Fruit fly (Drosophila melanogaster) whole organism, embryonic: ENCODE results near the gene Sirup.

Experiments
- Atf-2 ChIP-seq: fragments of 200-800 bp; sonication (Bioruptor generic); optimal IDR thresholded peaks from 2 replicates; lab custom pipeline; 2016; ENCODE audit warnings: missing biosample characterization, missing genetic modification characterization
- B-H1 ChIP-seq: fragments of 200-800 bp; sonication (Bioruptor generic); IDR thresholded peaks from 3 replicates; pipeline ENCODE4 v1.3.6; 2022; ENCODE audit warnings: missing biosample characterization, missing genetic modification characterization
- Blimp-1 ChIP-seq: fragments of 200-800 bp; sonication (Bioruptor generic); optimal IDR thresholded peaks from 3 replicates; lab custom pipeline; 2018; ENCODE audit warnings: missing biosample characterization, missing genetic modification characterization, mild to moderate bottlenecking, moderate library complexity, missing genetic modification reagents
- CG10543 ChIP-seq: fragments of 200-800 bp; sonication (Bioruptor generic); optimal IDR thresholded peaks from 3 replicates; lab custom pipeline; 2017; ENCODE audit warnings: missing biosample characterization, mild to moderate bottlenecking, missing genetic modification characterization, moderate library complexity
- CG11093 ChIP-seq: fragments of 200-800 bp; sonication (Bioruptor generic); IDR thresholded peaks from 3 replicates; pipeline ENCODE4 v1.3.6; 2022; ENCODE audit warnings: missing biosample characterization, missing genetic modification characterization
- CG12744 ChIP-seq: fragments of 200-800 bp; sonication (Bioruptor generic); optimal IDR thresholded peaks from 2 replicates; lab custom pipeline; 2016; ENCODE audit warnings: missing biosample characterization, missing genetic modification characterization
- CG13123 ChIP-seq: fragments of 200-800 bp; sonication (Bioruptor generic); optimal IDR thresholded peaks from 2 replicates; lab custom pipeline; 2016; ENCODE audit warnings: missing biosample characterization, missing genetic modification characterization
- CG13894 ChIP-seq: fragments of 200-800 bp; sonication (Bioruptor generic); optimal IDR thresholded peaks from 3 replicates; lab custom pipeline; 2018; ENCODE audit warnings: missing biosample characterization, mild to moderate bottlenecking, missing genetic modification characterization, moderate library complexity
- CG14014 ChIP-seq: fragments of 200-800 bp; sonication (Bioruptor generic); IDR thresholded peaks from 2 replicates; pipeline ENCODE4 v1.3.6; 2022; ENCODE audit warnings: missing biosample characterization, missing genetic modification characterization
- CG1529 ChIP-seq: fragments of 200-800 bp; sonication (Bioruptor generic); optimal IDR thresholded peaks from 3 replicates; lab custom pipeline; 2018; ENCODE audit warnings: missing biosample characterization, missing genetic modification characterization
- CG17385 ChIP-seq: fragments of 200-800 bp; sonication (Bioruptor generic); optimal IDR thresholded peaks from 3 replicates; lab custom pipeline; 2018; ENCODE audit warnings: missing biosample characterization, mild to moderate bottlenecking, missing genetic modification characterization
- CG17568 ChIP-seq: fragments of 200-800 bp; sonication (Bioruptor generic); optimal IDR thresholded peaks from 2 replicates; lab custom pipeline; 2018; ENCODE audit warnings: missing biosample characterization, mild to moderate bottlenecking, missing genetic modification characterization, moderate library complexity
- CG2678 ChIP-seq: fragments of 200-800 bp; sonication (Bioruptor generic); optimal IDR thresholded peaks from 3 replicates; lab custom pipeline; 2019; ENCODE audit warnings: missing biosample characterization, mild to moderate bottlenecking, missing genetic modification characterization, moderate library complexity
- CG34422 ChIP-seq: fragments of 200-800 bp; sonication (Bioruptor generic); IDR thresholded peaks from 3 replicates; pipeline ENCODE4 v1.3.6; 2022; ENCODE audit warnings: missing biosample characterization, missing genetic modification characterization
- CG3995 ChIP-seq: fragments of 200-800 bp; sonication (Bioruptor generic); optimal IDR thresholded peaks from 3 replicates; lab custom pipeline; 2016; ENCODE audit warnings: missing biosample characterization, missing genetic modification characterization
- CG4617 ChIP-seq: fragments of 200-800 bp; sonication (Bioruptor generic); optimal IDR thresholded peaks from 3 replicates; lab custom pipeline; 2016; ENCODE audit warnings: missing biosample characterization, missing genetic modification characterization, borderline replicate concordance
- CG6689 ChIP-seq: fragments of 200-800 bp; sonication (Bioruptor generic); IDR thresholded peaks from 2 replicates; pipeline ENCODE4 v1.3.6; 2022; ENCODE audit warnings: missing biosample characterization, missing genetic modification characterization
- CG6765 ChIP-seq: fragments of 200-800 bp; sonication (Bioruptor generic); optimal IDR thresholded peaks from 3 replicates; lab custom pipeline; 2017; ENCODE audit warnings: missing biosample characterization, mild to moderate bottlenecking, missing genetic modification characterization
- CG7372 ChIP-seq: fragments of 200-800 bp; sonication (Bioruptor generic); IDR thresholded peaks from 2 replicates; pipeline ENCODE4 v1.3.6; 2022; ENCODE audit warnings: missing biosample characterization, missing genetic modification characterization
- CG7928 ChIP-seq: fragments of 200-800 bp; sonication (Bioruptor generic); optimal IDR thresholded peaks from 2 replicates; lab custom pipeline; 2017; ENCODE audit warnings: missing biosample characterization, mild to moderate bottlenecking, missing genetic modification characterization
- CG8290 ChIP-seq, 3 experiments: fragments of 200-800 bp; sonication (Bioruptor generic); optimal IDR thresholded peaks; 2 replicates each; lab custom pipeline; 2016 to 2019; ENCODE audit warnings: missing biosample characterization in 3 of 3, missing genetic modification characterization in 3 of 3, mild to moderate bottlenecking in 2 of 3, moderate library complexity in 1 of 3
- CG9727 ChIP-seq: fragments of 200-800 bp; sonication (Bioruptor generic); optimal IDR thresholded peaks from 3 replicates; lab custom pipeline; 2017; ENCODE audit warnings: missing biosample characterization, mild to moderate bottlenecking, missing genetic modification characterization
- CG9797 ChIP-seq: fragments of 200-800 bp; sonication (Bioruptor generic); optimal IDR thresholded peaks from 3 replicates; lab custom pipeline; 2018; ENCODE audit warnings: missing biosample characterization, mild to moderate bottlenecking, missing genetic modification characterization
- CG9932 ChIP-seq: fragments of 200-800 bp; sonication (Bioruptor generic); IDR thresholded peaks from 2 replicates; pipeline ENCODE4 v1.3.6; 2022; ENCODE audit warnings: missing biosample characterization, missing genetic modification characterization
- CHES-1-like ChIP-seq: fragments of 200-800 bp; sonication (Bioruptor generic); optimal IDR thresholded peaks from 2 replicates; lab custom pipeline; 2016; ENCODE audit warnings: missing biosample characterization, missing genetic modification characterization
- Doc3 ChIP-seq: fragments of 200-800 bp; sonication (Bioruptor generic); IDR thresholded peaks from 3 replicates; pipeline ENCODE4 v1.3.6; 2022; ENCODE audit warnings: missing biosample characterization, missing genetic modification characterization; ENCODE audit not compliant: partially characterized antibody
- Dp ChIP-seq: fragments of 200-800 bp; sonication (Bioruptor generic); optimal IDR thresholded peaks from 2 replicates; lab custom pipeline; 2018; ENCODE audit warnings: missing biosample characterization, mild to moderate bottlenecking, missing genetic modification characterization, moderate library complexity
- E2f1 ChIP-seq: fragments of 200-800 bp; sonication (Bioruptor generic); IDR thresholded peaks from 2 replicates; pipeline ENCODE4 v1.3.6; 2022; ENCODE audit warnings: missing biosample characterization, missing genetic modification characterization
- H15 ChIP-seq: fragments of 200-800 bp; sonication (Bioruptor generic); IDR thresholded peaks from 3 replicates; pipeline ENCODE4 v1.3.6; 2022; ENCODE audit warnings: missing biosample characterization, missing genetic modification characterization
- Med ChIP-seq: fragments of 200-800 bp; sonication (Bioruptor generic); peaks from one replicate; lab custom pipeline; 2016; ENCODE audit warnings: missing biosample characterization, missing genetic modification characterization, mild to moderate bottlenecking, inconsistent platforms, moderate library complexity
- Nf-YB ChIP-seq: fragments of 200-800 bp; sonication (Bioruptor generic); optimal IDR thresholded peaks from 3 replicates; lab custom pipeline; 2019; ENCODE audit warnings: missing biosample characterization, mild to moderate bottlenecking, missing genetic modification characterization, moderate library complexity
- PHDP ChIP-seq: fragments of 200-800 bp; sonication (Bioruptor generic); optimal IDR thresholded peaks from 3 replicates; lab custom pipeline; 2018; ENCODE audit warnings: missing biosample characterization, mild to moderate bottlenecking, missing genetic modification characterization, moderate library complexity
- Six4 ChIP-seq: fragments of 200-800 bp; sonication (Bioruptor generic); optimal IDR thresholded peaks from 2 replicates; lab custom pipeline; 2016; ENCODE audit warnings: missing biosample characterization, missing genetic modification characterization
- Sox102F ChIP-seq: fragments of 200-800 bp; sonication (Bioruptor generic); optimal IDR thresholded peaks from 2 replicates; lab custom pipeline; 2018; ENCODE audit warnings: missing biosample characterization, mild to moderate bottlenecking, missing genetic modification characterization, moderate library complexity
- Xbp1 ChIP-seq: fragments of 200-800 bp; sonication (Bioruptor generic); optimal IDR thresholded peaks from 3 replicates; lab custom pipeline; 2016; ENCODE audit warnings: missing biosample characterization, mild to moderate bottlenecking, missing genetic modification characterization
- amos ChIP-seq: fragments of 200-800 bp; sonication (Bioruptor generic); IDR thresholded peaks from 2 replicates; pipeline ENCODE4 v1.3.6; 2022; ENCODE audit warnings: missing biosample characterization, missing genetic modification characterization; ENCODE audit not compliant: partially characterized antibody
- crol ChIP-seq: fragments of 200-800 bp; sonication (Bioruptor generic); IDR thresholded peaks from 2 replicates; pipeline ENCODE4 v1.3.6; 2022; ENCODE audit warnings: missing biosample characterization, missing genetic modification characterization
- dimm ChIP-seq: fragments of 200-800 bp; sonication (Bioruptor generic); IDR thresholded peaks from 2 replicates; pipeline ENCODE4 v1.3.6; 2022; ENCODE audit warnings: missing biosample characterization, missing genetic modification characterization
- dmrt99B ChIP-seq: fragments of 200-800 bp; sonication (Bioruptor generic); optimal IDR thresholded peaks from 2 replicates; lab custom pipeline; 2018; ENCODE audit warnings: missing biosample characterization, mild to moderate bottlenecking, missing genetic modification characterization, moderate library complexity
- gem ChIP-seq: fragments of 200-800 bp; sonication (Bioruptor generic); optimal IDR thresholded peaks from 2 replicates; lab custom pipeline; 2019; ENCODE audit warnings: missing biosample characterization, mild to moderate bottlenecking, missing genetic modification characterization, moderate library complexity
- hkb ChIP-seq, 2 experiments: fragments of 200-800 bp in 1 of 2; fragments of >200 bp in 1 of 2; sonication (Bioruptor generic) in 1 of 2; IDR thresholded peaks in 1 of 2; optimal IDR thresholded peaks in 1 of 2; 2 replicates each; pipeline versions ENCODE4 v1.3.6 to Lab custom; 2017 to 2022; ENCODE audit warnings: missing biosample characterization in 1 of 2, missing genetic modification characterization in 1 of 2
- ind ChIP-seq: fragments of 200-800 bp; sonication (Bioruptor generic); optimal IDR thresholded peaks from 3 replicates; lab custom pipeline; 2016; ENCODE audit warnings: missing biosample characterization, missing genetic modification characterization
- klu ChIP-seq: fragments of 200-800 bp; sonication (Bioruptor generic); IDR thresholded peaks from 2 replicates; pipeline ENCODE4 v1.3.6; 2022; ENCODE audit warnings: missing biosample characterization, missing genetic modification characterization
- lov ChIP-seq, 2 experiments: fragments of 200-800 bp in 1 of 2; fragments of >200 bp in 1 of 2; sonication (Bioruptor generic) in 1 of 2; IDR thresholded peaks in 1 of 2; optimal IDR thresholded peaks in 1 of 2; 2 replicates in 1 of 2; 3 replicates in 1 of 2; pipeline versions ENCODE4 v1.3.6 to Lab custom; 2017 to 2022; ENCODE audit warnings: missing biosample characterization in 1 of 2, missing genetic modification characterization in 1 of 2
- sd ChIP-seq: fragments of 200-800 bp; sonication (Bioruptor generic); optimal IDR thresholded peaks from 3 replicates; lab custom pipeline; 2018; ENCODE audit warnings: missing biosample characterization, mild to moderate bottlenecking, missing genetic modification characterization, moderate library complexity
- tgo ChIP-seq: fragments of 200-800 bp; sonication (Bioruptor generic); IDR thresholded peaks from 3 replicates; pipeline ENCODE4 v1.3.6; 2022; ENCODE audit warnings: missing biosample characterization, missing genetic modification characterization
- tx ChIP-seq: fragments of 200-800 bp; sonication (Bioruptor generic); optimal IDR thresholded peaks from 2 replicates; lab custom pipeline; 2016; ENCODE audit warnings: missing biosample characterization, missing genetic modification characterization

Sirup gene

dm6 chr2L:8009283-8010211 is 10.9 kb downstream of the Sirup start, which contains the start of gene CG12560:
CG12560 (minus strand) TSS chr2L:8009477.
- no peak for TF ChIP-seq B-H1 (GFP tag; lab: Robert Waterston, UW)
- peak; percentile 78 for TF ChIP-seq sd
- TF ChIP-seq CG7928 (GFP tag; lab: Kevin White, UChicago): no peak
- TF ChIP-seq hkb (optimal IDR thresholded peaks at IDR 0.05; lab: Kevin White, UChicago): no peak
- 0 out of 2 replicates have a peak, but pooled peaks have one; percentile 32 for TF ChIP-seq hkb (GFP tag; IDR thresholded peaks at IDR 0.05; lab: Robert Waterston, UW)
- no peak for TF ChIP-seq CG13894 (tag; lab: Kevin White, UChicago)
- no peak for TF ChIP-seq CG12744 (GFP tag; lab: Kevin White, UChicago)
- no peak for TF ChIP-seq dimm (GFP tag; lab: Robert Waterston, UW)
- TF ChIP-seq Xbp1 (GFP tag; lab: Kevin White, UChicago): no peak
- TF ChIP-seq CG17568 (GFP tag; lab: Kevin White, UChicago): peak; percentile 45
- peak; percentile 33 for TF ChIP-seq Med
- peak; percentile 43; the same call in 1 of the 3 replicates for TF ChIP-seq tgo (GFP tag; lab: Robert Waterston, UW)
- TF ChIP-seq CG14014 (GFP tag; lab: Robert Waterston, UW): no peak; the same call in 1 of the 2 replicates
- no peak for TF ChIP-seq Blimp-1 (GFP tag; lab: Kevin White, UChicago)
- peak; percentile 33 for TF ChIP-seq dmrt99B (tag; lab: Kevin White, UChicago)
- peak; percentile 23; the same call in 1 of the 2 replicates for TF ChIP-seq CG6689
- no peak for TF ChIP-seq CG7372 (GFP tag; lab: Robert Waterston, UW)
- no peak for TF ChIP-seq CG1529 (GFP tag; lab: Kevin White, UChicago)
- TF ChIP-seq CG6765 (GFP tag; lab: Kevin White, UChicago): no peak
- peak; percentile 32 for TF ChIP-seq Sox102F (GFP tag; lab: Kevin White, UChicago)
- no peak for TF ChIP-seq CG9797
- no peak for TF ChIP-seq lov (optimal IDR thresholded peaks at IDR 0.05; lab: Kevin White, UChicago)
- no peak for TF ChIP-seq lov (GFP tag; IDR thresholded peaks at IDR 0.05; lab: Robert Waterston, UW)
- TF ChIP-seq E2f1 (GFP tag; lab: Robert Waterston, UW): 0 out of 2 replicates have a peak, but pooled peaks have one; percentile 22
- TF ChIP-seq H15 (GFP tag; lab: Robert Waterston, UW): no peak
- no peak for TF ChIP-seq CG8290 (GFP tag; optimal IDR thresholded peaks at IDR 0.05; lab: Kevin White, UChicago)
- TF ChIP-seq CG8290 (tag; optimal IDR thresholded peaks at IDR 0.05; lab: Kevin White, UChicago): peak in 1 of 2 experiments; percentile 11
- TF ChIP-seq CG9727: no peak
- TF ChIP-seq PHDP: peak; percentile 23
- TF ChIP-seq ind: no peak
- TF ChIP-seq CG10543: peak; percentile 23
- peak; percentile 25 for TF ChIP-seq CG2678 (tag; lab: Kevin White, UChicago)
- TF ChIP-seq gem: peak; percentile 24
- TF ChIP-seq crol (GFP tag; lab: Robert Waterston, UW): no peak
- TF ChIP-seq klu: no peak
- TF ChIP-seq CG11093: no peak
- TF ChIP-seq Atf-2: no peak
- no peak; the same call in 1 of the 2 replicates for TF ChIP-seq amos (GFP tag; lab: Robert Waterston, UW)
- no peak for TF ChIP-seq CHES-1-like
- no peak for TF ChIP-seq CG4617 (GFP tag; lab: Kevin White, UChicago)
- no peak for TF ChIP-seq CG3995 (GFP tag; lab: Kevin White, UChicago)
- no peak for TF ChIP-seq Doc3
- no peak for TF ChIP-seq tx (GFP tag; lab: Kevin White, UChicago)
- TF ChIP-seq CG13123 (GFP tag; lab: Kevin White, UChicago): peak; percentile 2
- TF ChIP-seq Six4 (GFP tag; lab: Kevin White, UChicago): no peak
- TF ChIP-seq CG34422 (GFP tag; lab: Robert Waterston, UW): peak; percentile 43; the same call in 1 of the 3 replicates
- TF ChIP-seq CG9932 (GFP tag; lab: Robert Waterston, UW): no peak
- peak; percentile 21 for TF ChIP-seq CG17385 (GFP tag; lab: Kevin White, UChicago)
- TF ChIP-seq Dp (GFP tag; lab: Kevin White, UChicago): no peak
- TF ChIP-seq Nf-YB (GFP tag; lab: Kevin White, UChicago): no peak
